Worm (Caenorhabditis elegans): ENCODE data around the gene lgc-19.

lgc-19 gene

ce11 chrIV:15962219-15962762, at the start of gene lgc-19:
lgc-19 (minus strand) TSS chrIV:15962712.
- TF ChIP-seq mab-5 (tag; optimal IDR thresholded peaks at IDR 0.05) (no peak), lin-13 (tag; optimal IDR thresholded peaks at IDR 0.05) (no peak), unc-62 (GFP tag; optimal IDR thresholded peaks at IDR 0.05) (no peak), pha-4 (tag; optimal IDR thresholded peaks at IDR 0.05) (no peak), sptf-1 (tag; optimal IDR thresholded peaks at IDR 0.05) (no peak), nhr-12 (tag; optimal IDR thresholded peaks at IDR 0.05) (no peak), elt-1 (tag; optimal IDR thresholded peaks at IDR 0.05; ENCODE audit: borderline replicate concordance, insufficient read depth) (no peak), mls-2 (tag; optimal IDR thresholded peaks at IDR 0.05) (no peak), zip-8 (tag; optimal IDR thresholded peaks at IDR 0.05) (no peak)

- no peak for TF ChIP-seq ham-2 (GFP tag; optimal IDR thresholded peaks at IDR 0.05)
- TF ChIP-seq lsy-2 (tag; optimal IDR thresholded peaks at IDR 0.05): no peak
- peak; percentile 84 for TF ChIP-seq nhr-2 (tag; optimal IDR thresholded peaks at IDR 0.05)
- no peak for TF ChIP-seq drap-1 (GFP tag; optimal IDR thresholded peaks at IDR 0.05)
- peak; percentile 49 for TF ChIP-seq unc-62 (GFP tag; optimal IDR thresholded peaks at IDR 0.05)
- no peak for TF ChIP-seq flh-1 (GFP tag; optimal IDR thresholded peaks at IDR 0.05)
- peak; percentile 55 for TF ChIP-seq elt-1 (tag; optimal IDR thresholded peaks at IDR 0.05; ENCODE audit: borderline replicate concordance, insufficient read depth)
- TF ChIP-seq pha-4 (tag; optimal IDR thresholded peaks at IDR 0.05): no peak
- no peak for TF ChIP-seq nhr-76 (tag; optimal IDR thresholded peaks at IDR 0.05)
- TF ChIP-seq nhr-12 (tag; optimal IDR thresholded peaks at IDR 0.05): no peak
- TF ChIP-seq tbx-8 (GFP tag; optimal IDR thresholded peaks at IDR 0.05): no peak
- TF ChIP-seq M03D4.4 (tag; optimal IDR thresholded peaks at IDR 0.05): no peak
- no peak for TF ChIP-seq unc-39 (tag; optimal IDR thresholded peaks at IDR 0.05)
- no peak for TF ChIP-seq ztf-11 (tag; optimal IDR thresholded peaks at IDR 0.05)
- no peak for TF ChIP-seq ceh-43 (GFP tag; optimal IDR thresholded peaks at IDR 0.05)
- TF ChIP-seq lin-32 (GFP tag; optimal IDR thresholded peaks at IDR 0.05): no peak
- no peak for TF ChIP-seq unc-120 (tag; optimal IDR thresholded peaks at IDR 0.05; ENCODE audit: poor library complexity, severe bottlenecking)
- TF ChIP-seq ces-1 (GFP tag; optimal IDR thresholded peaks at IDR 0.05): no peak
- no peak for TF ChIP-seq mls-2 (tag; optimal IDR thresholded peaks at IDR 0.05)
- no peak for TF ChIP-seq hlh-1 (tag; optimal IDR thresholded peaks at IDR 0.05)
- no peak for TF ChIP-seq nhr-237 (tag; optimal IDR thresholded peaks at IDR 0.05)
- no peak for TF ChIP-seq ceh-39 (tag; optimal IDR thresholded peaks at IDR 0.05)
- no peak for TF ChIP-seq ceh-83 (GFP tag; optimal IDR thresholded peaks at IDR 0.05)
- TF ChIP-seq bed-3 (GFP tag; optimal IDR thresholded peaks at IDR 0.05): no peak
Observed at ce11 chrIV:16006267-16006666, 43.8 kb upstream of the lgc-19 start.

DNA sequence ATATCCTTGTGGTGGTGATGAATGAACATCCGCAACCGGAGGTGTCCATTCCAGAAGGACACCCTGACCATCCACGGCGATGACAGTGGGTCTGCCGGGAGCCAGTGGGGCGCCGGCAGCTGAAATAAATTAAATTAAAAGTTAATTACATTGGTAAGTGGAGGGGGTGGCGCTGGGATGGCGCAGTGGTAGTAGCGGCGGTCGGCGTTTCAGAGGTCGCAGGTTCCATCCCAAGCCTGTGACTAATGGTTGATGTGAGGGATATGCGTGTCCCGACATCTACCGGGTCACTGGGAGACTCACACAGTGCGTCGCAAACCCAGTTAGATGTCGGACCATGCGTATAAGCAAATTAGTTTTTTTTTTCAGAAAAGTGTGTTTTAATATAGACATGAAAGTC, 43.0 kb upstream of the lgc-19 start:
- no peak for TF ChIP-seq pha-4 (tag; optimal IDR thresholded peaks at IDR 0.05)
- no peak for TF ChIP-seq zip-8 (tag; optimal IDR thresholded peaks at IDR 0.05)
- peak; percentile 11 for TF ChIP-seq sptf-1 (tag; optimal IDR thresholded peaks at IDR 0.05)
- TF ChIP-seq elt-1 (tag; optimal IDR thresholded peaks at IDR 0.05; ENCODE audit: borderline replicate concordance, insufficient read depth): no peak
- no peak for TF ChIP-seq nhr-12 (tag; optimal IDR thresholded peaks at IDR 0.05)

DNA sequence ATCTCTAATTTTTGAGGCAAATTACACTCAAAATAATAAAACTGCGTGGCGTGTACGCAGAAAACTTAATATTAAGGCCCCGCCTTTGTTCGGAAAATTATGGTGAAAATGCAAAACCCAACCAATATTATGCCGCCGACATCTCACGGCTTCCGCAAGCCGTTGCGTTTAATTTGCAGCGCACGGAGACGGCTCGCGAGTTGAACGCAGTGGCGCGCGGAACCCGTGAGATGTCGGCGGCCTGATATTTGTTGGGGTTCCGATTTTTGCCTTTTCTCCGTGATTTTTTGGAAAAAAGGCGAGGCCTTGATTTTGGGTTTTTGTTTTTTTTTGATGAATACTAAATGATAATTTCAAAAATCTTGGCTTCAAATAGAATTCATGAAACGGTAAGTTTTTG, 38.5 kb upstream of the lgc-19 start:
- TF ChIP-seq unc-62 (GFP tag; optimal IDR thresholded peaks at IDR 0.05): no peak
- TF ChIP-seq hlh-1 (tag; optimal IDR thresholded peaks at IDR 0.05): no peak
- no peak for TF ChIP-seq pha-4 (tag; optimal IDR thresholded peaks at IDR 0.05)
- TF ChIP-seq flh-1 (GFP tag; optimal IDR thresholded peaks at IDR 0.05): no peak
- no peak for TF ChIP-seq nhr-12 (tag; optimal IDR thresholded peaks at IDR 0.05)
- TF ChIP-seq mep-1 (tag; optimal IDR thresholded peaks at IDR 0.05): no peak
- no peak for TF ChIP-seq lin-32 (GFP tag; optimal IDR thresholded peaks at IDR 0.05)
- no peak for TF ChIP-seq nhr-237 (tag; optimal IDR thresholded peaks at IDR 0.05)
- TF ChIP-seq unc-39 (tag; optimal IDR thresholded peaks at IDR 0.05): no peak
- TF ChIP-seq ces-1 (GFP tag; optimal IDR thresholded peaks at IDR 0.05): no peak
- TF ChIP-seq snpc-4 (tag; optimal IDR thresholded peaks at IDR 0.05): no peak
- TF ChIP-seq nhr-2 (tag; optimal IDR thresholded peaks at IDR 0.05): no peak
- no peak for TF ChIP-seq cnd-1 (tag; optimal IDR thresholded peaks at IDR 0.05)
- no peak for TF ChIP-seq sem-2 (GFP tag; optimal IDR thresholded peaks at IDR 0.05)
- TF ChIP-seq drap-1 (GFP tag; optimal IDR thresholded peaks at IDR 0.05): no peak
- TF ChIP-seq ztf-11 (tag; optimal IDR thresholded peaks at IDR 0.05): no peak
- no peak for TF ChIP-seq unc-120 (tag; optimal IDR thresholded peaks at IDR 0.05; ENCODE audit: poor library complexity, severe bottlenecking)
- no peak for TF ChIP-seq bed-3 (GFP tag; optimal IDR thresholded peaks at IDR 0.05)
- TF ChIP-seq ham-2 (GFP tag; optimal IDR thresholded peaks at IDR 0.05): no peak

Measured in whole organism, mixed stage, embryonic.